Fruit fly (Drosophila melanogaster) whole organism, embryonic: ENCODE measurements around the gene NijB.

Experiments used
- Atf3 ChIP-seq: fragments of 200-800 bp; sonication (Bioruptor generic); optimal IDR thresholded peaks from 3 replicates; lab custom pipeline; 2016; ENCODE audit warnings: missing biosample characterization, missing genetic modification characterization
- BEAF-32 ChIP-seq: fragments of 200-800 bp; sonication (Bioruptor generic); optimal IDR thresholded peaks from 3 replicates; lab custom pipeline; 2017; ENCODE audit warnings: missing biosample characterization, missing genetic modification characterization, mild to moderate bottlenecking, moderate library complexity, missing genetic modification reagents
- CG10654 ChIP-seq: fragments of 200-800 bp; sonication (Bioruptor generic); optimal IDR thresholded peaks from 2 replicates; lab custom pipeline; 2016; ENCODE audit warnings: missing biosample characterization, missing genetic modification characterization
- CG11504 ChIP-seq: fragments of 200-800 bp; sonication (Bioruptor generic); optimal IDR thresholded peaks from 3 replicates; lab custom pipeline; 2019; ENCODE audit warnings: missing biosample characterization, mild to moderate bottlenecking, missing genetic modification characterization, moderate library complexity
- CG11723 ChIP-seq: fragments of 200-800 bp; sonication (Bioruptor generic); optimal IDR thresholded peaks from 2 replicates; lab custom pipeline; 2017; ENCODE audit warnings: missing biosample characterization, mild to moderate bottlenecking, missing genetic modification characterization
- CG12071 ChIP-seq: fragments of 200-800 bp; sonication (Bioruptor generic); optimal IDR thresholded peaks from 3 replicates; lab custom pipeline; 2018; ENCODE audit warnings: missing biosample characterization, mild to moderate bottlenecking, missing genetic modification characterization
- CG1233 ChIP-seq: fragments of 200-800 bp; sonication (Bioruptor generic); optimal IDR thresholded peaks from 4 replicates; lab custom pipeline; 2018; ENCODE audit warnings: missing biosample characterization, mild to moderate bottlenecking, missing genetic modification characterization
- CG12744 ChIP-seq: fragments of 200-800 bp; sonication (Bioruptor generic); optimal IDR thresholded peaks from 2 replicates; lab custom pipeline; 2016; ENCODE audit warnings: missing biosample characterization, missing genetic modification characterization
- CG16779 ChIP-seq: fragments of 200-800 bp; sonication (Bioruptor generic); IDR thresholded peaks from 2 replicates; pipeline ENCODE4 v1.3.6; 2022; ENCODE audit warnings: missing biosample characterization, missing genetic modification characterization
- CG1792 ChIP-seq: fragments of 200-800 bp; sonication (Bioruptor generic); optimal IDR thresholded peaks from 2 replicates; lab custom pipeline; 2016; ENCODE audit warnings: missing biosample characterization, missing genetic modification characterization
- CG18262 ChIP-seq: fragments of 200-800 bp; optimal IDR thresholded peaks from 3 replicates; lab custom pipeline; 2019; ENCODE audit warnings: missing biosample characterization, mild to moderate bottlenecking, missing genetic modification characterization, moderate library complexity
- CG2875 ChIP-seq: fragments of 200-800 bp; sonication (Bioruptor generic); optimal IDR thresholded peaks from 2 replicates; lab custom pipeline; 2017; ENCODE audit warnings: missing biosample characterization, mild to moderate bottlenecking, missing genetic modification characterization, missing genetic modification reagents
- CG3065 ChIP-seq: fragments of 200-800 bp; sonication (Bioruptor generic); optimal IDR thresholded peaks from 2 replicates; lab custom pipeline; 2016; ENCODE audit warnings: missing biosample characterization, missing genetic modification characterization
- CG31441 ChIP-seq: fragments of 200-800 bp; sonication (Bioruptor generic); IDR thresholded peaks from 2 replicates; pipeline ENCODE4 v1.3.6; 2022; ENCODE audit warnings: missing biosample characterization, missing genetic modification characterization
- CG3847 ChIP-seq: fragments of 200-800 bp; sonication (Bioruptor generic); IDR thresholded peaks from 2 replicates; pipeline ENCODE4 v1.3.6; 2022; ENCODE audit warnings: missing biosample characterization, missing genetic modification characterization
- CG4328 ChIP-seq: fragments of 200-800 bp; sonication (Bioruptor generic); optimal IDR thresholded peaks from 3 replicates; lab custom pipeline; 2017; ENCODE audit warnings: missing biosample characterization, missing genetic modification reagents, missing genetic modification characterization
- CG4360 ChIP-seq: fragments of 200-800 bp; sonication (Bioruptor generic); IDR thresholded peaks from 2 replicates; pipeline ENCODE4 v1.3.6; 2022; ENCODE audit warnings: missing biosample characterization, missing genetic modification characterization
- CG4404 ChIP-seq: fragments of 200-800 bp; sonication (Bioruptor generic); IDR thresholded peaks from 2 replicates; pipeline ENCODE4 v1.3.6; 2022; ENCODE audit warnings: missing biosample characterization, missing genetic modification characterization
- CG4854 ChIP-seq: fragments of 200-800 bp; sonication (Bioruptor generic); optimal IDR thresholded peaks from 2 replicates; lab custom pipeline; 2016; ENCODE audit warnings: missing biosample characterization, missing genetic modification characterization, inconsistent platforms
- CG6272 ChIP-seq: fragments of 200-800 bp; sonication (Bioruptor generic); IDR thresholded peaks from 2 replicates; pipeline ENCODE4 v1.3.6; 2022; ENCODE audit warnings: missing biosample characterization, missing genetic modification characterization
- CG6654 ChIP-seq: fragments of 200-800 bp; sonication (Bioruptor generic); optimal IDR thresholded peaks from 2 replicates; lab custom pipeline; 2017; ENCODE audit warnings: missing biosample characterization, mild to moderate bottlenecking, missing genetic modification characterization
- CG7839 ChIP-seq: fragments of 200-800 bp; sonication (Bioruptor generic); optimal IDR thresholded peaks from 3 replicates; lab custom pipeline; 2018; ENCODE audit warnings: missing biosample characterization, mild to moderate bottlenecking, missing genetic modification characterization, moderate library complexity
- CHES-1-like ChIP-seq: fragments of 200-800 bp; sonication (Bioruptor generic); optimal IDR thresholded peaks from 2 replicates; lab custom pipeline; 2016; ENCODE audit warnings: missing biosample characterization, missing genetic modification characterization
- D19B ChIP-seq: fragments of 200-800 bp; sonication (Bioruptor generic); optimal IDR thresholded peaks from 2 replicates; lab custom pipeline; 2017; ENCODE audit warnings: missing biosample characterization, mild to moderate bottlenecking, missing genetic modification characterization
- Dbx ChIP-seq: fragments of 200-800 bp; sonication (Bioruptor generic); IDR thresholded peaks from 3 replicates; pipeline ENCODE4 v1.3.6; 2022; ENCODE audit warnings: missing biosample characterization, missing genetic modification characterization
- Dp ChIP-seq: fragments of 200-800 bp; sonication (Bioruptor generic); optimal IDR thresholded peaks from 2 replicates; lab custom pipeline; 2018; ENCODE audit warnings: missing biosample characterization, mild to moderate bottlenecking, missing genetic modification characterization, moderate library complexity
- Drgx ChIP-seq: fragments of 200-800 bp; sonication (Bioruptor generic); IDR thresholded peaks from 2 replicates; pipeline ENCODE4 v1.3.6; 2022; ENCODE audit warnings: missing biosample characterization, missing genetic modification characterization
- Ets97D ChIP-seq: fragments of 200-800 bp; sonication (Bioruptor generic); optimal IDR thresholded peaks from 3 replicates; lab custom pipeline; 2016; ENCODE audit warnings: missing biosample characterization, missing genetic modification characterization
- HLHmδ ChIP-seq: fragments of 200-800 bp; sonication (Bioruptor generic); optimal IDR thresholded peaks from 2 replicates; lab custom pipeline; 2018; ENCODE audit warnings: missing biosample characterization, mild to moderate bottlenecking, missing genetic modification characterization, moderate library complexity
- Hr39 ChIP-seq: fragments of >200 bp; optimal IDR thresholded peaks from 2 replicates; lab custom pipeline; 2017
- Mad ChIP-seq: fragments of 200-800 bp; sonication (Bioruptor generic); optimal IDR thresholded peaks from 2 replicates; lab custom pipeline; 2016; ENCODE audit warnings: missing biosample characterization, missing genetic modification characterization
- NC2α ChIP-seq: fragments of 200-800 bp; sonication (Bioruptor generic); optimal IDR thresholded peaks from 2 replicates; lab custom pipeline; 2016; ENCODE audit warnings: missing biosample characterization, missing genetic modification characterization
- Opbp ChIP-seq: fragments of 200-800 bp; sonication (Bioruptor generic); IDR thresholded peaks from 3 replicates; pipeline ENCODE4 v1.3.6; 2022; ENCODE audit warnings: missing biosample characterization, missing genetic modification characterization; ENCODE audit not compliant: partially characterized antibody
- Pdp1 ChIP-seq, 2 experiments: fragments of 200-800 bp; sonication (Bioruptor generic); optimal IDR thresholded peaks; 3 replicates each; lab custom pipeline; 2016; ENCODE audit warnings: missing biosample characterization in 2 of 2, missing genetic modification characterization in 2 of 2, mild to moderate bottlenecking in 1 of 2, moderate library complexity in 1 of 2
- Sin3A ChIP-seq: fragments of >200 bp; optimal IDR thresholded peaks from 2 replicates; lab custom pipeline; 2018
- az2 ChIP-seq: fragments of 200-800 bp; sonication (Bioruptor generic); optimal IDR thresholded peaks from 3 replicates; lab custom pipeline; 2016; ENCODE audit warnings: missing biosample characterization, missing genetic modification characterization
- chn ChIP-seq: fragments of 200-800 bp; sonication (Bioruptor generic); optimal IDR thresholded peaks from 2 replicates; lab custom pipeline; 2016; ENCODE audit warnings: missing biosample characterization, missing genetic modification characterization
- cwo ChIP-seq: fragments of 200-800 bp; sonication (Bioruptor generic); optimal IDR thresholded peaks from 3 replicates; lab custom pipeline; 2017; ENCODE audit warnings: missing biosample characterization, missing genetic modification characterization, mild to moderate bottlenecking, moderate library complexity, missing genetic modification reagents
- gfzf ChIP-seq: fragments of 200-800 bp; sonication (Bioruptor generic); optimal IDR thresholded peaks from 2 replicates; lab custom pipeline; 2016; ENCODE audit warnings: missing biosample characterization, mild to moderate bottlenecking, missing genetic modification characterization, moderate library complexity
- ind ChIP-seq: fragments of 200-800 bp; sonication (Bioruptor generic); optimal IDR thresholded peaks from 3 replicates; lab custom pipeline; 2016; ENCODE audit warnings: missing biosample characterization, missing genetic modification characterization
- kay ChIP-seq: fragments of 200-800 bp; sonication (Bioruptor generic); optimal IDR thresholded peaks from 2 replicates; lab custom pipeline; 2016; ENCODE audit warnings: missing biosample characterization, missing genetic modification characterization
- mld ChIP-seq: fragments of 200-800 bp; sonication (Bioruptor generic); IDR thresholded peaks from 3 replicates; pipeline ENCODE4 v1.3.6; 2022; ENCODE audit warnings: missing biosample characterization, missing genetic modification characterization; ENCODE audit not compliant: partially characterized antibody
- nau ChIP-seq: fragments of 200-800 bp; sonication (Bioruptor generic); optimal IDR thresholded peaks from 3 replicates; lab custom pipeline; 2017; ENCODE audit warnings: missing biosample characterization, mild to moderate bottlenecking, missing genetic modification characterization, missing genetic modification reagents
- oc ChIP-seq: fragments of 200-800 bp; sonication (Bioruptor generic); optimal IDR thresholded peaks from 2 replicates; lab custom pipeline; 2018; ENCODE audit warnings: missing biosample characterization, mild to moderate bottlenecking, missing genetic modification characterization, moderate library complexity
- otp ChIP-seq: fragments of 200-800 bp; sonication (Bioruptor generic); IDR thresholded peaks from 3 replicates; pipeline ENCODE4, ENCODE4 v1.3.6; 2022; ENCODE audit warnings: missing biosample characterization, missing genetic modification characterization
- rib ChIP-seq: fragments of 200-800 bp; sonication (Bioruptor generic); IDR thresholded peaks from 2 replicates; pipeline ENCODE4 v1.3.6; 2022; ENCODE audit warnings: missing biosample characterization, missing genetic modification characterization
- schlank ChIP-seq: fragments of 200-800 bp; sonication (Bioruptor generic); optimal IDR thresholded peaks from 2 replicates; lab custom pipeline; 2018; ENCODE audit warnings: missing biosample characterization, mild to moderate bottlenecking, missing genetic modification characterization
- stc ChIP-seq: fragments of 200-800 bp; sonication (Bioruptor generic); IDR thresholded peaks from 2 replicates; pipeline ENCODE4 v1.3.6; 2022; ENCODE audit warnings: missing biosample characterization, missing genetic modification characterization
- zen ChIP-seq: fragments of 200-800 bp; sonication (Bioruptor generic); optimal IDR thresholded peaks from 3 replicates; lab custom pipeline; 2018; ENCODE audit warnings: missing biosample characterization, mild to moderate bottlenecking, missing genetic modification characterization, moderate library complexity
- zen2 ChIP-seq: fragments of 200-800 bp; sonication (Bioruptor generic); IDR thresholded peaks from 3 replicates; pipeline ENCODE4 v1.3.6; 2022; ENCODE audit warnings: missing biosample characterization, missing genetic modification characterization; ENCODE audit not compliant: partially characterized antibody

Gene NijB

dm6 chr3L:18869035-18869826, 23.0 kb upstream of the NijB start, which contains the start of gene Grx1 (continued):
- TF ChIP-seq zen (tag; lab: Kevin White, UChicago) (peak; percentile 14), otp (GFP tag; lab: Robert Waterston, UW) (no peak), CG31441 (GFP tag; lab: Robert Waterston, UW) (peak; percentile 61), CG4328 (GFP tag; lab: Kevin White, UChicago) (peak; percentile 43), CG3065 (no peak), CG2875 (GFP tag; lab: Kevin White, UChicago) (no peak), CG10654 (GFP tag; lab: Kevin White, UChicago) (no peak), CG12744 (GFP tag; lab: Kevin White, UChicago) (no peak), CG4360 (GFP tag; lab: Robert Waterston, UW) (no peak), Drgx (GFP tag; lab: Robert Waterston, UW) (peak; percentile 34; the same call in 1 of the 2 replicates), CG6654 (GFP tag; lab: Kevin White, UChicago) (no peak), BEAF-32 (GFP tag; lab: Kevin White, UChicago) (peak; percentile 23), CG11504 (tag; lab: Kevin White, UChicago) (peak; percentile 77), gfzf (GFP tag; lab: Kevin White, UChicago) (peak; percentile 5), CG7839 (tag; lab: Kevin White, UChicago) (peak; percentile 53), rib (no peak), Ets97D (GFP tag; lab: Kevin White, UChicago) (peak; percentile 14), cwo (peak; percentile 14), HLHmδ (GFP tag; lab: Kevin White, UChicago) (no peak), Atf3 (peak; percentile 8), Sin3A (no peak), Dbx (GFP tag; lab: Robert Waterston, UW) (0 out of 3 replicates have a peak, but pooled peaks have one; percentile 41), az2 (GFP tag; lab: Kevin White, UChicago) (peak; percentile 69), stc (no peak; the same call in 1 of the 2 replicates), Hr39 (no peak), CG12071 (GFP tag; lab: Kevin White, UChicago) (no peak), Dp (GFP tag; lab: Kevin White, UChicago) (peak; percentile 18), CG4404 (GFP tag; lab: Robert Waterston, UW) (no peak), schlank (no peak), ind (GFP tag; lab: Kevin White, UChicago) (peak; percentile 66), CG11723 (GFP tag; lab: Kevin White, UChicago) (no peak), CG18262 (peak; percentile 61), Mad (peak; percentile 42), Opbp (GFP tag; lab: Robert Waterston, UW) (no peak), CG1792 (GFP tag; lab: Kevin White, UChicago) (no peak), mld (no peak), nau (no peak), oc (peak; percentile 0), zen2 (GFP tag; lab: Robert Waterston, UW) (no peak), NC2α (GFP tag; lab: Kevin White, UChicago) (no peak), CHES-1-like (no peak), CG3847 (GFP tag; lab: Robert Waterston, UW) (peak; percentile 48), CG4854 (GFP tag; lab: Kevin White, UChicago) (peak; percentile 8), kay (GFP tag; lab: Kevin White, UChicago) (peak; percentile 55), CG6272 (GFP tag; lab: Robert Waterston, UW) (no peak), D19B (no peak), Pdp1 (GFP tag; optimal IDR thresholded peaks at IDR 0.05; lab: Kevin White, UChicago) (peak; percentile 43 to 92), chn (GFP tag; lab: Kevin White, UChicago) (no peak), CG1233 (peak; percentile 38), CG16779 (GFP tag; lab: Robert Waterston, UW) (no peak)
